Worm (Caenorhabditis elegans) whole organism, L3 larva: ENCODE results near the gene T20D4.11.
A peak's percentile ranks its signal among the peaks of the same experiment; 100 is the strongest.
"Not testable (repeated sequence)": the region's sequence is repeated elsewhere in the genome, so short reads cannot be mapped to it uniquely, and the experiment has no call there.

ENCODE experiments used
- R02D3.7 ChIP-seq: fragments of 150-350 bp; optimal IDR thresholded peaks from 2 replicates; lab custom pipeline; 2014; ENCODE audit warnings: missing biosample characterization, missing genetic modification characterization
- ZK546.5 ChIP-seq: sonication (generic microtip); optimal IDR thresholded peaks from 2 replicates; lab custom pipeline; 2017; ENCODE audit warnings: missing biosample characterization, missing genetic modification characterization
- aly-2 ChIP-seq: fragments of 150-350 bp; optimal IDR thresholded peaks from 2 replicates; lab custom pipeline; 2014; ENCODE audit warnings: missing biosample characterization, missing genetic modification characterization
- ama-1 ChIP-seq: fragments of 150-350 bp; optimal IDR thresholded peaks from 2 replicates; lab custom pipeline; 2018
- ceh-28 ChIP-seq: fragments of 150-350 bp; optimal IDR thresholded peaks from 2 replicates; lab custom pipeline; 2014; ENCODE audit warnings: missing biosample characterization, missing genetic modification reagents, missing genetic modification characterization
- ceh-82 ChIP-seq: fragments of 150-350 bp; optimal IDR thresholded peaks from 2 replicates; lab custom pipeline; 2014; ENCODE audit warnings: missing biosample characterization, missing genetic modification characterization
- ceh-9 ChIP-seq: sonication (generic microtip); optimal IDR thresholded peaks from 2 replicates; lab custom pipeline; 2018; ENCODE audit warnings: missing biosample characterization, missing genetic modification characterization
- daf-12 ChIP-seq: fragments of 150-350 bp; optimal IDR thresholded peaks from 2 replicates; lab custom pipeline; 2014; ENCODE audit warnings: missing biosample characterization, missing genetic modification reagents, missing genetic modification characterization
- egl-27 ChIP-seq: sonication (generic microtip); optimal IDR thresholded peaks from 4 replicates; lab custom pipeline; 2017; ENCODE audit warnings: missing biosample characterization, missing genetic modification reagents, missing genetic modification characterization
- egl-5 ChIP-seq: fragments of 150-350 bp; optimal IDR thresholded peaks from 2 replicates; lab custom pipeline; 2017; ENCODE audit warnings: missing biosample characterization, missing genetic modification reagents, missing genetic modification characterization, inconsistent platforms
- elt-2 ChIP-seq: sonication (generic microtip); optimal IDR thresholded peaks from 2 replicates; lab custom pipeline; 2016; ENCODE audit warnings: missing genetic modification reagents, mild to moderate bottlenecking, missing genetic modification characterization, missing compliant biosample characterization
- elt-3 ChIP-seq, 3 experiments: fragments of 150-350 bp in 1 of 3; sonication (generic microtip) in 2 of 3; optimal IDR thresholded peaks; 2 replicates in 2 of 3; 4 replicates in 1 of 3; lab custom pipeline; 2014 to 2017; ENCODE audit warnings: missing biosample characterization in 3 of 3, missing genetic modification characterization in 3 of 3
- eor-1 ChIP-seq, 2 experiments: fragments of 150-350 bp; optimal IDR thresholded peaks; 2 replicates each; lab custom pipeline; 2014 to 2018; ENCODE audit warnings: missing biosample characterization in 2 of 2, missing genetic modification characterization in 2 of 2
- fkh-2 ChIP-seq: fragments of 150-350 bp; optimal IDR thresholded peaks from 2 replicates; lab custom pipeline; 2014; ENCODE audit warnings: missing biosample characterization, missing genetic modification reagents, missing genetic modification characterization
- hmg-11 ChIP-seq: sonication (generic microtip); optimal IDR thresholded peaks from 2 replicates; lab custom pipeline; 2016; ENCODE audit warnings: missing genetic modification characterization, missing compliant biosample characterization
- jun-1 ChIP-seq: fragments of 150-350 bp; optimal IDR thresholded peaks from 2 replicates; lab custom pipeline; 2014; ENCODE audit warnings: missing biosample characterization, missing genetic modification reagents, missing genetic modification characterization
- lin-15B ChIP-seq: fragments of 150-350 bp; optimal IDR thresholded peaks from 2 replicates; lab custom pipeline; 2014; ENCODE audit warnings: missing biosample characterization, missing genetic modification characterization
- lin-39 ChIP-seq: fragments of 150-350 bp; optimal IDR thresholded peaks from 2 replicates; lab custom pipeline; 2018; ENCODE audit warnings: missing biosample characterization, missing genetic modification reagents, missing genetic modification characterization
- mdl-1 ChIP-seq: fragments of 150-350 bp; optimal IDR thresholded peaks from 2 replicates; lab custom pipeline; 2014; ENCODE audit warnings: missing biosample characterization, missing genetic modification characterization
- mml-1 ChIP-seq: fragments of 150-350 bp; sonication (generic microtip); optimal IDR thresholded peaks from 3 replicates; lab custom pipeline; 2014; ENCODE audit warnings: missing biosample characterization, missing genetic modification characterization
- nfya-1 ChIP-seq: sonication (generic microtip); optimal IDR thresholded peaks from 2 replicates; lab custom pipeline; 2017; ENCODE audit warnings: missing genetic modification characterization, mild to moderate bottlenecking, missing compliant biosample characterization, antibody characterized with exemption, moderate library complexity; ENCODE audit not compliant: insufficient read depth
- nhr-11 ChIP-seq: fragments of 150-350 bp; optimal IDR thresholded peaks from 2 replicates; lab custom pipeline; 2014; ENCODE audit warnings: missing biosample characterization, missing genetic modification characterization
- nhr-23 ChIP-seq: fragments of 150-350 bp; optimal IDR thresholded peaks from 2 replicates; lab custom pipeline; 2014; ENCODE audit warnings: missing biosample characterization, missing genetic modification reagents, missing genetic modification characterization
- nhr-237 ChIP-seq: fragments of 150-350 bp; optimal IDR thresholded peaks from 2 replicates; lab custom pipeline; 2014; ENCODE audit warnings: missing biosample characterization, missing genetic modification characterization
- nhr-25 ChIP-seq: sonication (generic microtip); optimal IDR thresholded peaks from 2 replicates; lab custom pipeline; 2017; ENCODE audit warnings: missing biosample characterization, missing genetic modification characterization
- nhr-28 ChIP-seq: fragments of 150-350 bp; optimal IDR thresholded peaks from 2 replicates; lab custom pipeline; 2014; ENCODE audit warnings: missing biosample characterization, missing genetic modification characterization
- nhr-43 ChIP-seq: sonication (generic microtip); optimal IDR thresholded peaks from 2 replicates; lab custom pipeline; 2016; ENCODE audit warnings: mild to moderate bottlenecking, missing genetic modification characterization, missing compliant biosample characterization; ENCODE audit not compliant: poor library complexity, severe bottlenecking
- nhr-67 ChIP-seq: fragments of 150-350 bp; optimal IDR thresholded peaks from 2 replicates; lab custom pipeline; 2014; ENCODE audit warnings: missing biosample characterization, missing genetic modification characterization
- nhr-76 ChIP-seq: fragments of 150-350 bp; sonication (generic microtip); optimal IDR thresholded peaks from 5 replicates; lab custom pipeline; 2014; ENCODE audit warnings: missing biosample characterization, missing genetic modification characterization
- nhr-77 ChIP-seq: fragments of 150-350 bp; optimal IDR thresholded peaks from 2 replicates; lab custom pipeline; 2014; ENCODE audit warnings: missing biosample characterization, missing genetic modification characterization
- pqm-1 ChIP-seq: fragments of 150-350 bp; optimal IDR thresholded peaks from 2 replicates; lab custom pipeline; 2017; ENCODE audit warnings: missing biosample characterization, missing genetic modification characterization, inconsistent platforms
- sea-2 ChIP-seq: fragments of 150-350 bp; sonication (generic microtip); optimal IDR thresholded peaks from 4 replicates; lab custom pipeline; 2014; ENCODE audit warnings: missing biosample characterization, missing genetic modification reagents, missing genetic modification characterization
- skn-1 ChIP-seq: fragments of 150-350 bp; optimal IDR thresholded peaks from 2 replicates; lab custom pipeline; 2014; ENCODE audit warnings: missing biosample characterization, missing genetic modification characterization
- tbx-2 ChIP-seq: sonication (generic microtip); optimal IDR thresholded peaks from 2 replicates; lab custom pipeline; 2016; ENCODE audit warnings: mild to moderate bottlenecking, missing genetic modification characterization, missing compliant biosample characterization
- unc-39 ChIP-seq: sonication (generic microtip); optimal IDR thresholded peaks from 4 replicates; lab custom pipeline; 2017; ENCODE audit warnings: missing biosample characterization, missing genetic modification characterization
- unc-62 ChIP-seq: fragments of 150-350 bp; sonication (generic microtip); optimal IDR thresholded peaks from 4 replicates; lab custom pipeline; 2014; ENCODE audit warnings: missing biosample characterization, missing genetic modification reagents, missing genetic modification characterization
- zag-1 ChIP-seq: fragments of 150-350 bp; optimal IDR thresholded peaks from 2 replicates; lab custom pipeline; 2014; ENCODE audit warnings: missing biosample characterization, missing genetic modification characterization
- ztf-11 ChIP-seq: fragments of 150-350 bp; optimal IDR thresholded peaks from 2 replicates; lab custom pipeline; 2014; ENCODE audit warnings: missing biosample characterization, missing genetic modification characterization
- ztf-4 ChIP-seq: fragments of 150-350 bp; optimal IDR thresholded peaks from 2 replicates; lab custom pipeline; 2014; ENCODE audit warnings: missing biosample characterization, missing genetic modification characterization

The T20D4.11 gene

DNA sequence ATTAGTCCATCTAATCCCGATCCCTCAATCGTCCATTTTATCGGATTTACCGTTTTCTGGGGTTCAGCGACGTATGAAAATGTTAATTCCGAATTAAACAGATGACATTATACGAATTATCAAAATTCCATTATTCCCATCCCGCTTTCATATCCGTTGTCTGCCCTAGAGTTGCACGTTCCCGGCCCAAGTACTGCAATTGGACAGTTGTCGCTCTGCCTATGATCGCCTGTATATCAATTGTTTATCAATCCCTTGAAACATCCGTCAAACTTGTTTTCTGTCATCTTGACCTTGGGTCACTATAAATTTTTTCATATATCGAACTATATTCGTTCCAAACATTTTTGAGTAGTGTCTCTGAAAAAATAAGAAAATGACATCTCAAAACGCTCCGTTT lies 40.2 kb upstream of the T20D4.11 start, which contains the start of gene C04E12.5:
C04E12.5 (plus strand) TSS at position 301 of the 400 bp plus-strand sequence.
- TF ChIP-seq unc-62 (GFP tag; lab: Kevin White, UChicago) (no peak), daf-12 (tag; lab: Kevin White, UChicago) (no peak)

DNA sequence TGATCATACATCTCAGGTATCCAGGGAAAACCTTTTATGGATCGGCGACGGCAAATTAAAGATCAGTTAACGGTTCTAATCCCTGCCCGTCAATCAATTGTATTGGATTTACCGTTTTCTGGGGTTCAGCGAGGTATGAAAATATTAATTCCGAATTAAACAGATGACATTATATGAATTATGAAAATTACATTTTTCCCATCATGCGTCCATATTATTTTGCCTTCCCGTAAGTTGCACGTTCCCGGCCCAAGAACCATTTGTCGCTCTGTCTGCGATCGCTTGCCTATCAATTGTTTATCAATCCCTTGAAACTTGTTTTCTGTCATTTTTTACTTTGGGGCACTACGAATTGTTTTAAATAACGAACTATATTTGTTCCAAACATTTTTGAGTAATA lies 36.9 kb upstream of the T20D4.11 start:
- TF ChIP-seq hmg-11 (tag; lab: Kevin White, UChicago): no peak
- TF ChIP-seq nhr-67: no peak
- TF ChIP-seq ztf-4: no peak

DNA sequence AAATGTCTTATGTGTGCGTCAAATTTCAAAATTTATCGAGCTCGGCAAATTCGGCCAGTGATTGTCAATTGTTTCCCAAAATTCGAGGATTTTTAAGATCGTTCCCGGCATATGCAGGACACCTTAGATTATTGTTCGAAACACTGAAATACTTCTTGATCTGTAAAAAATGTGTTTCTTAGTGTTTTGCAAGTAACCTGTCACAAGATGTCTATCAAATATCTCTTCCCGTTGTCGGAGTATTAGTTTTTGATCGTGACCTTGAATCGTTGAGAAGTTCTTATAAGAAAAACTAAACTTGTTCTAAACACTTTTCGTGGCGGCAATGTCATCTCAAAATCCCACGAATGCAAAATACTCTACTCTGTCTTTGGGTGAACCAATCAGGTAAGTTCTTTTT lies 36.0 kb upstream of the T20D4.11 start, which contains the start of gene C04E12.4:
C04E12.4 (plus strand) TSS at position 301 of the 400 bp plus-strand sequence.
- TF ChIP-seq ceh-28 (no peak), nhr-25 (tag; lab: Kevin White, UChicago) (peak; percentile 3)
- TF ChIP-seq, all 47 proteins: peak for 1

DNA sequence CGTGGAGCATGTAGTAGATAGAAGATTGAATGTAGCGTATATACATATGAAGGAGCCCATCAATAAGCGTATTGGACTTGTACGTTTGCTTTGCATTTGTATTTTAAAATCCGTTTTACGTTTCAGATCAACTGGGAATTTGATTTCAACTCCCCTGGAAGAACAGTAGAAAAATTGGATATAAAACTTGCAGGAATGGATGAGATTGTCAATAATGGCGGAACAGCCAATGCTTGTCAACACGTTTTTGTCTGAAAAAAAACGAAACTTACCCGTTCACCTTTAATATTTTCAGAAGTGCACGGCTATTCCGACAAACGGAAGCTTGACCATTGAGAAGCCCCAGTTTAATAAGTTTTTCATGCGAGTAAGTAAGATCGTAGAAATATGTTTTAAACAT lies 30.7 kb upstream of the T20D4.11 start, which contains the start of gene C04E12.2:
C04E12.2 (plus strand) TSS at position 301 of the 400 bp plus-strand sequence.
- not testable (repeated sequence) for TF ChIP-seq nhr-76, aly-2, mml-1 (tag; lab: Kevin White, UChicago)

DNA sequence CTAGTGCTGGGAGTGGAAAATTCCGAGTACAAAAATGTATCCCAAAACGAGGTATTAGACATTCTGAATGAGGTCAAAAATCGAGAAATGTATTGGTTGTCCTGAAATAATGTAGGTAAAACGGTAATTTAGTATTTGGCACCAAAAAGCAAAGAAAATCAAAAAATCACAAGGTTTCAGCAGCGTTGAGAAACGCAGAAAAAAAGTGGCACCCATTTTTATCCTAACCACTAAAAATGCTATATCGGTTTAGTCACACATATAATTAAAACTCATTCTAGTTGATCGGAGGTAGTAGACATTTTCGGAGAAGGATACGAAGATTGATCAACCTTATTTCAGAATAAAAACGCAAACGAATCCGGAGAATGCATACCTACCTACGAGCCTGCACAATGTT lies 25.8 kb upstream of the T20D4.11 start, which contains the start of gene srx-121:
srx-121 (minus strand) TSS at position 101 of the 400 bp plus-strand sequence.
- TF ChIP-seq ZK546.5 (tag; lab: Kevin White, UChicago): no peak
- no peak for TF ChIP-seq zag-1 (tag; lab: Kevin White, UChicago)
- TF ChIP-seq lin-15B: no peak
- no peak for TF ChIP-seq fkh-2
- no peak for TF ChIP-seq ceh-28
- TF ChIP-seq nfya-1 (tag; lab: Kevin White, UChicago): no peak
- no peak for TF ChIP-seq skn-1
- TF ChIP-seq nhr-11 (tag; lab: Kevin White, UChicago): no peak
- TF ChIP-seq ztf-4: no peak

DNA sequence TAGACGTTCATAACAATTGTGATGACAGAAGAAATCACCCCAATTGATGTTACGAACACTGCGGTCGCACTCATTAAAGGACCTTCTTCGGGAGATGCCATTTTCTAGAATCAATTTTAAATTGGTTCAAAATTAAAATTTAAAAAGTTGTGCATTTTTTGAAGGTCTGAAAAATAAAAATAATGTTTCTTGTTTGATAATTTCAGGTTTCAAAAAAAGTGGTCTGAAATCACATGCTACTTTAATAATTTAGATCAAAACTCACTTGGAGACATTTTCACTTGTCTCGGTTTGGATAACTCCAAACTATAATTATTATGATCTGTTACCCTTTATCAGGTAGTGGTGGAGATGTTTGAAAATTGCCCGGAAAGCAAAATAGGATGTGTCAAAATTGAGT lies 21.5 kb upstream of the T20D4.11 start, which contains the start of gene srbc-2:
srbc-2 (minus strand) TSS at position 101 of the 400 bp plus-strand sequence.
- TF ChIP-seq tbx-2 (tag; lab: Kevin White, UChicago) (no peak), ceh-9 (tag; lab: Kevin White, UChicago) (no peak), ama-1 (no peak), nhr-237 (tag; lab: Kevin White, UChicago) (no peak), hmg-11 (tag; lab: Kevin White, UChicago) (no peak), nhr-43 (no peak), nhr-28 (tag; lab: Kevin White, UChicago) (no peak), fkh-2 (no peak), nfya-1 (tag; lab: Kevin White, UChicago) (no peak), nhr-23 (tag; lab: Kevin White, UChicago) (no peak), egl-5 (tag; lab: Kevin White, UChicago) (no peak), ztf-11 (no peak), R02D3.7 (tag; lab: Kevin White, UChicago) (no peak), skn-1 (no peak), eor-1 (tag; optimal IDR thresholded peaks at IDR 0.05; lab: Kevin White, UChicago) (no peak), jun-1 (tag; lab: Kevin White, UChicago) (no peak), nhr-77 (no peak), ztf-4 (no peak), ZK546.5 (tag; lab: Kevin White, UChicago) (no peak)

DNA sequence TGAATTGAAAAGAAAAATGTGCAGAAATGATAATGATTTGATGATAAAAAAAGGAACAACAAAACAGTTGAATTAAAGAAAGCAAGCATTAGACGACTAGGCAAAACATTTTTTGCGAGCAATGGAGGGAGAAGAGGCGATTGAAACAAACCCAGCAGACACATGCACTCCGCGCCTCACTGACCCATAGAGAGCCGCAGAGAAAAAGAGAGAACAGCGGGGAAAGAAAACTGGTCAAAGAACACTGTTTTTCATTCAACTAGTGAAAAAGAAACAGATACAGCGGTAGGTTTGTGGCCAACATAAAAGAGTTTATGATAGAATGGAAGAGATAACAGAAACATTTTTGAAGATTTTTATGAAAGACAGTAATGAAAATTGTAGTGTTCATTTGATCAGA lies 10.2 kb upstream of the T20D4.11 start:
- TF ChIP-seq ceh-28 (peak; percentile 36), ztf-11 (no peak), elt-3 (tag; optimal IDR thresholded peaks at IDR 0.05; lab: Kevin White, UChicago) (no peak), ceh-82 (tag; lab: Kevin White, UChicago) (no peak), egl-27 (tag; lab: Kevin White, UChicago) (no peak), tbx-2 (tag; lab: Kevin White, UChicago) (no peak), R02D3.7 (tag; lab: Kevin White, UChicago) (no peak), nhr-76 (tag; lab: Kevin White, UChicago) (no peak), mdl-1 (no peak), sea-2 (no peak), pqm-1 (peak; percentile 62), nhr-25 (tag; lab: Kevin White, UChicago) (no peak), lin-39 (tag; lab: Kevin White, UChicago) (peak; percentile 3), hmg-11 (tag; lab: Kevin White, UChicago) (no peak), unc-39 (tag; lab: Kevin White, UChicago) (no peak), daf-12 (tag; lab: Kevin White, UChicago) (no peak), jun-1 (tag; lab: Kevin White, UChicago) (peak; percentile 17), nhr-23 (tag; lab: Kevin White, UChicago) (peak; percentile 31), nhr-67 (no peak), skn-1 (no peak), ZK546.5 (tag; lab: Kevin White, UChicago) (no peak), elt-2 (peak; percentile 64)
- TF ChIP-seq, all 47 proteins: peak for 6
